Fruit fly (Drosophila melanogaster): ENCODE results near the gene CG2747.

- TF ChIP-seq CG17806 (tag; optimal IDR thresholded peaks at IDR 0.05) (no peak), Pif1B (GFP tag; optimal IDR thresholded peaks at IDR 0.05) (no peak), CG32121 (GFP tag; IDR thresholded peaks at IDR 0.05) (no peak), CG12605 (GFP tag; IDR thresholded peaks at IDR 0.05) (no peak), EcR (GFP tag; optimal IDR thresholded peaks at IDR 0.05) (no peak), rn (GFP tag; IDR thresholded peaks at IDR 0.05) (no peak), D1 (tag; optimal IDR thresholded peaks at IDR 0.05) (no peak), CG10348 (GFP tag; IDR thresholded peaks at IDR 0.05) (no peak), gl (tag; optimal IDR thresholded peaks at IDR 0.05) (no peak)
Observed at dm6 chr3R:7973049-7973448, 57.5 kb downstream of the CG2747 start.
